Worm (Caenorhabditis elegans) whole organism, young adult: ENCODE results near the gene C40H1.8.

Experiments
- B0261.1 ChIP-seq: sonication (generic microtip); optimal IDR thresholded peaks from 2 replicates; lab custom pipeline; 2016; ENCODE audit warnings: mild to moderate bottlenecking, missing genetic modification characterization, moderate library complexity, missing compliant biosample characterization
- F55B11.4 ChIP-seq: sonication (generic microtip); optimal IDR thresholded peaks from 2 replicates; lab custom pipeline; 2016; ENCODE audit warnings: missing compliant biosample characterization, missing genetic modification characterization, borderline replicate concordance; ENCODE audit not compliant: insufficient read depth
- Y95B8A.8 ChIP-seq: fragments of 200-800 bp; sonication (Bioruptor generic); IDR thresholded peaks from 2 replicates; pipeline ENCODE4 v1.3.6; 2022; ENCODE audit warnings: missing genetic modification reagents, missing genetic modification characterization, missing compliant biosample characterization
- ama-1 ChIP-seq, 3 experiments: fragments of 150-350 bp in 1 of 3; sonication (generic microtip) in 2 of 3; optimal IDR thresholded peaks; 2 replicates each; lab custom pipeline; 2014 to 2018; ENCODE audit warnings: missing biosample characterization in 2 of 3, missing genetic modification characterization in 2 of 3, missing genetic modification reagents in 2 of 3
- attf-6 ChIP-seq: fragments of 200-800 bp; sonication (Bioruptor generic); IDR thresholded peaks from 2 replicates; pipeline ENCODE4 v1.3.6; 2022; ENCODE audit warnings: missing genetic modification reagents, missing genetic modification characterization, missing compliant biosample characterization
- efl-1 ChIP-seq: fragments of 150-350 bp; optimal IDR thresholded peaks from 2 replicates; lab custom pipeline; 2014; ENCODE audit warnings: missing biosample characterization, missing genetic modification reagents, missing genetic modification characterization
- hlh-26 ChIP-seq: fragments of 200-800 bp; sonication (Bioruptor generic); conservative IDR thresholded peaks from 2 replicates; pipeline ENCODE4 v1.3.6; 2022; ENCODE audit warnings: missing genetic modification reagents, missing genetic modification characterization, missing compliant biosample characterization
- let-526 ChIP-seq: fragments of 200-800 bp; sonication (Bioruptor generic); IDR thresholded peaks from 2 replicates; pipeline ENCODE4 v1.3.6; 2022; ENCODE audit warnings: missing genetic modification reagents, missing genetic modification characterization, missing compliant biosample characterization
- madf-6 ChIP-seq: fragments of 200-800 bp; sonication (Bioruptor generic); IDR thresholded peaks from 2 replicates; pipeline ENCODE4 v1.3.6; 2022; ENCODE audit warnings: missing genetic modification reagents, missing genetic modification characterization, missing compliant biosample characterization
- rcor-1 ChIP-seq: fragments of 200-800 bp; sonication (Bioruptor generic); IDR thresholded peaks from 2 replicates; pipeline ENCODE4 v1.3.6; 2022; ENCODE audit warnings: missing genetic modification reagents, missing genetic modification characterization, missing compliant biosample characterization
- unc-62 ChIP-seq: fragments of 150-350 bp; optimal IDR thresholded peaks from 2 replicates; lab custom pipeline; 2014; ENCODE audit warnings: missing biosample characterization, missing genetic modification reagents, missing genetic modification characterization
- xnd-1 ChIP-seq: sonication (generic microtip); optimal IDR thresholded peaks from 2 replicates; lab custom pipeline; 2016; ENCODE audit warnings: missing genotype, missing genetic modification reagents, missing genetic modification characterization, missing compliant biosample characterization

DNA sequence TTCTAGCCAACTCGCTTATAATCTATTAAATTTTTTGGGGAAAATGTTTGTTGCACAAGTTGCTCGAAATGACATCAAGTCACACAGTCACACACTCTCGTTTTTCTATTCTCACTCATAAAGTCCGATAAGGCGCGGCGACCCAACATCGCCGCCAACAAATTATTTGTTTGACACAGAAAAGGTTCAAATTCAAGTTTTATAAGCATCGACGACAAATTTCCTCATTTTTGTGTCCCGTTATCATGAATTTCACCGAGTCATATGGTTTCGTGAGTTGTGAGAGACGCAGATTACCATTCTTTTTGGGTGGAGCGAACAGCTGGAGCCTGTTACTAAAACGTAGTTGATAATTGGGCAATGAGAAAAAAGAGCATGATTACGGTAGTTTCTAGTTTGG, 24.7 kb upstream of the C40H1.8 start:
- TF ChIP-seq efl-1, result no peak
- TF ChIP-seq B0261.1, result no peak
- TF ChIP-seq rcor-1, result no peak
- TF ChIP-seq madf-6 (GFP tag; lab: Robert Waterston, UW), result no peak
- TF ChIP-seq F55B11.4 (tag; lab: Kevin White, UChicago), result no peak
- no peak for TF ChIP-seq let-526 (GFP tag; lab: Robert Waterston, UW)
- no peak for TF ChIP-seq hlh-26 (GFP tag; lab: Robert Waterston, UW)
- no peak for TF ChIP-seq ama-1 (optimal IDR thresholded peaks at IDR 0.05; lab: Kevin White, UChicago)
- TF ChIP-seq ama-1 (GFP tag; optimal IDR thresholded peaks at IDR 0.05; lab: Kevin White, UChicago), result no peak
- TF ChIP-seq xnd-1 (tag; lab: Kevin White, UChicago), result no peak
- no peak for TF ChIP-seq attf-6 (GFP tag; lab: Robert Waterston, UW)
- TF ChIP-seq Y95B8A.8 (GFP tag; lab: Robert Waterston, UW), result no peak; the same call in 1 of the 2 replicates
- no peak for TF ChIP-seq unc-62
